Worm (Caenorhabditis elegans): ENCODE data around the gene best-22.

- no peak for TF ChIP-seq nhr-237 (tag; optimal IDR thresholded peaks at IDR 0.05)
- no peak for TF ChIP-seq ces-1 (GFP tag; optimal IDR thresholded peaks at IDR 0.05)
- no peak for TF ChIP-seq vab-7 (GFP tag; IDR thresholded peaks at IDR 0.05)
- TF ChIP-seq zag-1 (tag; optimal IDR thresholded peaks at IDR 0.05), result no peak
- no peak for TF ChIP-seq nhr-11 (tag; optimal IDR thresholded peaks at IDR 0.05)
- TF ChIP-seq ceh-28 (tag; optimal IDR thresholded peaks at IDR 0.05), result no peak
- TF ChIP-seq unc-62 (GFP tag; optimal IDR thresholded peaks at IDR 0.05 in 1 of 2), result peak in 1 of 2 experiments; percentile 68
- no peak for TF ChIP-seq unc-62 (tag; optimal IDR thresholded peaks at IDR 0.05)
These were observed 14.5 kb upstream of the best-22 start for ce11 chrIV:12335248-12335647.

Measured in whole organism, L4 larva.